Worm (Caenorhabditis elegans): ENCODE results near the gene gcy-27.

gcy-27 gene

ce11 chrIV:17435228-17435627 is 1.2 kb downstream of the gcy-27 start:
- TF ChIP-seq nhr-76 (tag; optimal IDR thresholded peaks at IDR 0.05) (no peak), cnd-1 (tag; optimal IDR thresholded peaks at IDR 0.05) (no peak), ham-2 (GFP tag; optimal IDR thresholded peaks at IDR 0.05) (no peak), elt-1 (tag; optimal IDR thresholded peaks at IDR 0.05; ENCODE audit: borderline replicate concordance, insufficient read depth) (no peak), snpc-4 (tag; optimal IDR thresholded peaks at IDR 0.05) (no peak), hlh-1 (tag; optimal IDR thresholded peaks at IDR 0.05) (no peak), drap-1 (GFP tag; optimal IDR thresholded peaks at IDR 0.05) (no peak), tbx-8 (GFP tag; optimal IDR thresholded peaks at IDR 0.05) (no peak), M03D4.4 (tag; optimal IDR thresholded peaks at IDR 0.05) (no peak), mep-1 (tag; optimal IDR thresholded peaks at IDR 0.05) (no peak), mab-5 (tag; optimal IDR thresholded peaks at IDR 0.05) (no peak), nhr-28 (tag; optimal IDR thresholded peaks at IDR 0.05) (no peak), lin-13 (tag; optimal IDR thresholded peaks at IDR 0.05) (no peak), unc-120 (tag; optimal IDR thresholded peaks at IDR 0.05; ENCODE audit: poor library complexity, severe bottlenecking) (no peak), ceh-83 (GFP tag; optimal IDR thresholded peaks at IDR 0.05) (no peak), flh-1 (GFP tag; optimal IDR thresholded peaks at IDR 0.05) (no peak)

ce11 chrIV:17432223-17432826 is 4.1 kb downstream of the gcy-27 start:
- TF ChIP-seq ham-2 (GFP tag; optimal IDR thresholded peaks at IDR 0.05) (no peak), nhr-28 (tag; optimal IDR thresholded peaks at IDR 0.05) (no peak), lsy-2 (tag; optimal IDR thresholded peaks at IDR 0.05) (no peak), hlh-1 (tag; optimal IDR thresholded peaks at IDR 0.05) (no peak), mls-2 (tag; optimal IDR thresholded peaks at IDR 0.05) (no peak), snpc-4 (tag; optimal IDR thresholded peaks at IDR 0.05) (no peak)

- TF ChIP-seq ztf-11 (tag; optimal IDR thresholded peaks at IDR 0.05) (no peak), lin-13 (tag; optimal IDR thresholded peaks at IDR 0.05) (no peak), ceh-39 (tag; optimal IDR thresholded peaks at IDR 0.05) (no peak), drap-1 (GFP tag; optimal IDR thresholded peaks at IDR 0.05) (no peak)
Observed at ce11 chrIV:17431287-17431686, 5.2 kb downstream of the gcy-27 start, which contains the start of gene lact-6. lact-6 (minus strand) TSS chrIV:17431387.

- TF ChIP-seq lin-32 (GFP tag; optimal IDR thresholded peaks at IDR 0.05) (no peak), ces-1 (GFP tag; optimal IDR thresholded peaks at IDR 0.05) (no peak), flh-1 (GFP tag; optimal IDR thresholded peaks at IDR 0.05) (no peak)
Observed at ce11 chrIV:17427423-17427822, 9.0 kb downstream of the gcy-27 start, which contains the start of gene C06A12.3. C06A12.3 (plus strand) TSS chrIV:17427723.

ce11 chrIV:17426970-17427369 is 9.5 kb downstream of the gcy-27 start:
- TF ChIP-seq nhr-76 (tag; optimal IDR thresholded peaks at IDR 0.05) (no peak), bed-3 (GFP tag; optimal IDR thresholded peaks at IDR 0.05) (no peak), ztf-11 (tag; optimal IDR thresholded peaks at IDR 0.05) (no peak), nhr-28 (tag; optimal IDR thresholded peaks at IDR 0.05) (no peak), unc-120 (tag; optimal IDR thresholded peaks at IDR 0.05; ENCODE audit: poor library complexity, severe bottlenecking) (no peak), ces-1 (GFP tag; optimal IDR thresholded peaks at IDR 0.05) (peak; percentile 17), ham-2 (GFP tag; optimal IDR thresholded peaks at IDR 0.05) (no peak), nhr-2 (tag; optimal IDR thresholded peaks at IDR 0.05) (no peak)

- TF ChIP-seq tbx-8 (GFP tag; optimal IDR thresholded peaks at IDR 0.05) (no peak), sptf-1 (tag; optimal IDR thresholded peaks at IDR 0.05) (no peak), mep-1 (tag; optimal IDR thresholded peaks at IDR 0.05) (no peak), unc-120 (tag; optimal IDR thresholded peaks at IDR 0.05; ENCODE audit: poor library complexity, severe bottlenecking) (no peak), cnd-1 (tag; optimal IDR thresholded peaks at IDR 0.05) (no peak), nhr-237 (tag; optimal IDR thresholded peaks at IDR 0.05) (no peak), ces-1 (GFP tag; optimal IDR thresholded peaks at IDR 0.05) (no peak)
Observed at ce11 chrIV:17417723-17418122, 18.7 kb downstream of the gcy-27 start, which contains the start of gene npr-26. npr-26 (minus strand) TSS chrIV:17417823.

ce11 chrIV:17413343-17413742 is 23.1 kb downstream of the gcy-27 start:
- TF ChIP-seq mep-1 (tag; optimal IDR thresholded peaks at IDR 0.05) (no peak), sptf-1 (tag; optimal IDR thresholded peaks at IDR 0.05) (no peak), ztf-11 (tag; optimal IDR thresholded peaks at IDR 0.05) (no peak), blmp-1 (tag; optimal IDR thresholded peaks at IDR 0.05) (no peak), snpc-4 (tag; optimal IDR thresholded peaks at IDR 0.05) (no peak), sem-2 (GFP tag; optimal IDR thresholded peaks at IDR 0.05) (no peak), bed-3 (GFP tag; optimal IDR thresholded peaks at IDR 0.05) (no peak), M03D4.4 (tag; optimal IDR thresholded peaks at IDR 0.05) (no peak), ceh-39 (tag; optimal IDR thresholded peaks at IDR 0.05) (no peak), drap-1 (GFP tag; optimal IDR thresholded peaks at IDR 0.05) (no peak), flh-1 (GFP tag; optimal IDR thresholded peaks at IDR 0.05) (no peak), mls-2 (tag; optimal IDR thresholded peaks at IDR 0.05) (no peak), unc-120 (tag; optimal IDR thresholded peaks at IDR 0.05; ENCODE audit: poor library complexity, severe bottlenecking) (no peak), lin-32 (GFP tag; optimal IDR thresholded peaks at IDR 0.05) (no peak), lin-13 (tag; optimal IDR thresholded peaks at IDR 0.05) (no peak), nhr-28 (tag; optimal IDR thresholded peaks at IDR 0.05) (no peak), pha-4 (tag; optimal IDR thresholded peaks at IDR 0.05) (no peak)
